Worm (Caenorhabditis elegans) whole organism, young adult: ENCODE results near the gene bca-1.

Source experiments
- F57A8.1 ChIP-seq: fragments of 200-800 bp; sonication (Bioruptor generic); optimal IDR thresholded peaks from 2 replicates; lab custom pipeline; 2018; ENCODE audit warnings: mild to moderate bottlenecking, missing genetic modification characterization, moderate library complexity, missing compliant biosample characterization
- Y56A3A.18 ChIP-seq: fragments of 200-800 bp; sonication (Bioruptor generic); IDR thresholded peaks from 2 replicates; pipeline ENCODE4 v1.3.6; 2022; ENCODE audit warnings: missing genetic modification reagents, missing genetic modification characterization, missing compliant biosample characterization
- ceh-58 ChIP-seq: fragments of 200-800 bp; sonication (Bioruptor generic); IDR thresholded peaks from 2 replicates; pipeline ENCODE4 v1.3.6; 2022; ENCODE audit warnings: missing genetic modification characterization, missing compliant biosample characterization
- lin-35 ChIP-seq, 3 experiments: fragments of 150-350 bp in 2 of 3; sonication (generic microtip) in 1 of 3; optimal IDR thresholded peaks; 2 replicates each; lab custom pipeline; 2014 to 2018; ENCODE audit warnings: missing biosample characterization in 3 of 3, missing genetic modification characterization in 3 of 3, missing genetic modification reagents in 3 of 3
- nfya-1 ChIP-seq: sonication (generic microtip); optimal IDR thresholded peaks from 2 replicates; lab custom pipeline; 2017; ENCODE audit warnings: antibody characterized with exemption, missing compliant biosample characterization, missing genetic modification characterization, borderline replicate concordance; ENCODE audit not compliant: insufficient read depth
- unc-130 ChIP-seq: sonication (generic microtip); optimal IDR thresholded peaks from 2 replicates; lab custom pipeline; 2016; ENCODE audit warnings: missing genetic modification reagents, missing genetic modification characterization, missing compliant biosample characterization
- unc-62 ChIP-seq: fragments of 150-350 bp; optimal IDR thresholded peaks from 2 replicates; lab custom pipeline; 2014; ENCODE audit warnings: missing biosample characterization, missing genetic modification reagents, missing genetic modification characterization
- ztf-22 ChIP-seq: fragments of 200-800 bp; sonication (Bioruptor generic); optimal IDR thresholded peaks from 2 replicates; lab custom pipeline; 2018; ENCODE audit warnings: mild to moderate bottlenecking, missing genetic modification characterization, moderate library complexity, missing compliant biosample characterization

DNA sequence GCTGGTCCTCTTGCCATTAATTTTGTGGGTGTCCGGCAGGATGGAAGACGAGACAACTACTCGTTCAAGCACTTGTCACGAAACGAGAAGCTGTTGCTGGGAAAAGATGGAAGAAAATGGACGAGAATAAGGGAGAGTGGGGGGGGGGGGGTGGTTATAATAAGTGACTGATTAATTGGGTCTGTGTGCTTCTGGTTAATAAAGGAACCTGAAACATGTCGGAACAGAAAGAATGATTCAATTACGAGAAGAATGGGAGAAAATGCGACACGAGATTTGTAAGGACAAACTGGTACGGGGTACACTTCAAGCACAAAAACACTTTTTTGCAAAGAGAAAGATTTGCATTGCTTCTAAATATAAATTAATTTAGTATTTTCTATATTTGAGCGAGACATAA lies 49.1 kb downstream of the bca-1 start:
- TF ChIP-seq nfya-1, result no peak
- no peak for TF ChIP-seq unc-130
- no peak for TF ChIP-seq unc-62
- TF ChIP-seq F57A8.1 (GFP tag; lab: Kevin White, UChicago), result no peak
- TF ChIP-seq ceh-58 (GFP tag; lab: Robert Waterston, UW), result no peak
- no peak for TF ChIP-seq Y56A3A.18 (GFP tag; lab: Robert Waterston, UW)
- TF ChIP-seq ztf-22 (GFP tag; lab: Kevin White, UChicago), result no peak
- TF ChIP-seq lin-35 (GFP tag; optimal IDR thresholded peaks at IDR 0.05; lab: Kevin White, UChicago), result no peak
